Worm (Caenorhabditis elegans) whole organism, early embryonic: ENCODE results near the gene best-12.

ENCODE experiments used
- B0310.2 ChIP-seq: sonication (generic microtip); optimal IDR thresholded peaks from 2 replicates; lab custom pipeline; 2016; ENCODE audit warnings: mild to moderate bottlenecking, missing genetic modification characterization, missing compliant biosample characterization
- F13C5.2 ChIP-seq: sonication (generic microtip); optimal IDR thresholded peaks from 2 replicates; lab custom pipeline; 2017; ENCODE audit warnings: mild to moderate bottlenecking, missing genetic modification characterization, inconsistent platforms, missing compliant biosample characterization
- aly-1 ChIP-seq: sonication (generic microtip); optimal IDR thresholded peaks from 2 replicates; lab custom pipeline; 2016; ENCODE audit warnings: missing genetic modification characterization, missing compliant biosample characterization
- ama-1 ChIP-seq: fragments of 150-350 bp; optimal IDR thresholded peaks from 2 replicates; lab custom pipeline; 2014
- ceh-13 ChIP-seq: fragments of 200-800 bp; sonication (Bioruptor generic); optimal IDR thresholded peaks from 2 replicates; lab custom pipeline; 2018; ENCODE audit warnings: mild to moderate bottlenecking, missing genetic modification characterization, missing compliant biosample characterization
- ceh-36 ChIP-seq: sonication (generic microtip); optimal IDR thresholded peaks from 2 replicates; lab custom pipeline; 2016; ENCODE audit warnings: missing genetic modification characterization, inconsistent platforms, missing compliant biosample characterization
- ets-7 ChIP-seq: sonication (generic microtip); optimal IDR thresholded peaks from 2 replicates; lab custom pipeline; 2016; ENCODE audit warnings: missing genotype, missing genetic modification characterization, missing compliant biosample characterization
- flt-1 ChIP-seq: fragments of 200-800 bp; sonication (Bioruptor generic); IDR thresholded peaks from 2 replicates; pipeline ENCODE4 v1.3.6; 2022; ENCODE audit warnings: missing genetic modification characterization, missing compliant biosample characterization
- hmbx-1 ChIP-seq: sonication (generic microtip); optimal IDR thresholded peaks from 2 replicates; lab custom pipeline; 2016; ENCODE audit warnings: mild to moderate bottlenecking, missing genetic modification characterization, missing compliant biosample characterization
- hmg-4 ChIP-seq: fragments of 200-800 bp; sonication (Bioruptor generic); optimal IDR thresholded peaks from 2 replicates; lab custom pipeline; 2018; ENCODE audit warnings: mild to moderate bottlenecking, missing genetic modification characterization, missing compliant biosample characterization
- hnd-1 ChIP-seq: sonication (generic microtip); optimal IDR thresholded peaks from 2 replicates; lab custom pipeline; 2016; ENCODE audit warnings: missing genetic modification characterization, missing compliant biosample characterization
- pes-1 ChIP-seq: fragments of 200-800 bp; sonication (Bioruptor generic); IDR thresholded peaks from 2 replicates; pipeline ENCODE4 v1.3.6; 2022; ENCODE audit warnings: missing genetic modification reagents, missing genetic modification characterization, missing compliant biosample characterization
- scrt-1 ChIP-seq: fragments of 200-800 bp; sonication (Bioruptor generic); IDR thresholded peaks from 2 replicates; pipeline ENCODE4 v1.3.6; 2022; ENCODE audit warnings: missing genetic modification characterization, missing compliant biosample characterization
- sea-1 ChIP-seq: fragments of 200-800 bp; sonication (Bioruptor generic); conservative IDR thresholded peaks from 2 replicates; pipeline ENCODE4 v1.3.6; 2022; ENCODE audit warnings: missing genetic modification characterization, missing compliant biosample characterization
- tbx-11 ChIP-seq: fragments of 200-800 bp; sonication (Bioruptor generic); IDR thresholded peaks from 2 replicates; pipeline ENCODE4 v1.3.6; 2022; ENCODE audit warnings: missing genetic modification characterization, missing compliant biosample characterization
- tbx-37 ChIP-seq: fragments of 200-800 bp; sonication (Bioruptor generic); conservative IDR thresholded peaks from 2 replicates; pipeline ENCODE4 v1.3.6; 2022; ENCODE audit warnings: missing genetic modification reagents, missing genetic modification characterization, missing compliant biosample characterization
- tra-4 ChIP-seq: sonication (generic microtip); optimal IDR thresholded peaks from 2 replicates; lab custom pipeline; 2017; ENCODE audit warnings: missing genetic modification characterization, missing compliant biosample characterization

best-12 gene

ce11 chrV:16042743-16043014 is 6.6 kb upstream of the best-12 start:
- TF ChIP-seq B0310.2 (peak; percentile 32), ama-1 (lab: Kevin White, UChicago) (peak; percentile 83), flt-1 (no peak), hmbx-1 (tag; lab: Kevin White, UChicago) (no peak), ceh-13 (GFP tag; lab: Kevin White, UChicago) (no peak), ceh-36 (tag; lab: Kevin White, UChicago) (peak; percentile 3), hnd-1 (no peak), aly-1 (tag; lab: Kevin White, UChicago) (peak; percentile 81), tra-4 (no peak), pes-1 (GFP tag; lab: Robert Waterston, UW) (no peak), tbx-11 (0 out of 2 replicates have a peak, but pooled peaks have one; percentile 1)

ce11 chrV:16043686-16044085 is 5.6 kb upstream of the best-12 start:
- TF ChIP-seq tbx-11 (no peak), B0310.2 (no peak), pes-1 (GFP tag; lab: Robert Waterston, UW) (no peak), tra-4 (no peak), ceh-36 (tag; lab: Kevin White, UChicago) (no peak), hmbx-1 (tag; lab: Kevin White, UChicago) (no peak), hmg-4 (GFP tag; lab: Kevin White, UChicago) (no peak), scrt-1 (no peak), sea-1 (GFP tag; lab: Robert Waterston, UW) (no peak), hnd-1 (no peak), F13C5.2 (tag; lab: Kevin White, UChicago) (no peak), ets-7 (no peak), tbx-37 (GFP tag; lab: Robert Waterston, UW) (no peak)

- TF ChIP-seq tbx-37 (GFP tag; lab: Robert Waterston, UW) (no peak), tbx-11 (no peak), B0310.2 (no peak), ceh-36 (tag; lab: Kevin White, UChicago) (no peak), pes-1 (GFP tag; lab: Robert Waterston, UW) (no peak), hmg-4 (GFP tag; lab: Kevin White, UChicago) (no peak), hnd-1 (no peak), sea-1 (GFP tag; lab: Robert Waterston, UW) (no peak), flt-1 (no peak), tra-4 (no peak), scrt-1 (no peak), hmbx-1 (tag; lab: Kevin White, UChicago) (no peak), aly-1 (tag; lab: Kevin White, UChicago) (no peak), F13C5.2 (tag; lab: Kevin White, UChicago) (no peak)
Observed at ce11 chrV:16045837-16046236, 3.4 kb upstream of the best-12 start, which contains the start of gene T10C6.15. Gene T10C6.15, minus strand, starts transcription at chrV:16045940.

ce11 chrV:16046573-16046972 is 2.7 kb upstream of the best-12 start, which contains the start of gene ZK285.2:
Gene ZK285.2, plus strand, starts transcription at chrV:16046873.
- TF ChIP-seq hmg-4 (GFP tag; lab: Kevin White, UChicago) = no peak
- TF ChIP-seq scrt-1 = no peak

- TF ChIP-seq tbx-11 = 0 out of 2 replicates have a peak, but pooled peaks have one; percentile 7
- TF ChIP-seq flt-1 = no peak
Observed at ce11 chrV:16047052-16047451, 2.2 kb upstream of the best-12 start.

- TF ChIP-seq B0310.2 (no peak), scrt-1 (no peak), tbx-11 (no peak), tra-4 (no peak), tbx-37 (GFP tag; lab: Robert Waterston, UW) (no peak), aly-1 (tag; lab: Kevin White, UChicago) (no peak), ceh-13 (GFP tag; lab: Kevin White, UChicago) (no peak), flt-1 (no peak), ets-7 (no peak)
Observed at ce11 chrV:16047508-16047907, 1.8 kb upstream of the best-12 start, which contains the start of gene str-198. Gene str-198, plus strand, starts transcription at chrV:16047808.

ce11 chrV:16053373-16053772 is 4.1 kb downstream of the best-12 start, which contains the start of gene F14H3.3:
Gene F14H3.3, minus strand, starts transcription at chrV:16053473.
- no peak for TF ChIP-seq scrt-1
- TF ChIP-seq tbx-37 (GFP tag; lab: Robert Waterston, UW) = no peak
- no peak for TF ChIP-seq tbx-11
- TF ChIP-seq sea-1 (GFP tag; lab: Robert Waterston, UW) = no peak
- no peak for TF ChIP-seq flt-1
- TF ChIP-seq hmg-4 (GFP tag; lab: Kevin White, UChicago) = no peak
- TF ChIP-seq ceh-13 (GFP tag; lab: Kevin White, UChicago) = no peak

- TF ChIP-seq scrt-1 (no peak), ceh-36 (tag; lab: Kevin White, UChicago) (no peak), hnd-1 (no peak), B0310.2 (no peak), pes-1 (GFP tag; lab: Robert Waterston, UW) (no peak), ets-7 (no peak), tbx-11 (no peak), hmg-4 (GFP tag; lab: Kevin White, UChicago) (no peak), aly-1 (tag; lab: Kevin White, UChicago) (no peak), ama-1 (lab: Kevin White, UChicago) (no peak), tra-4 (no peak), F13C5.2 (tag; lab: Kevin White, UChicago) (no peak)
Observed at ce11 chrV:16055031-16055430, 5.8 kb downstream of the best-12 start, which contains the start of gene F14H3.4. Gene F14H3.4, minus strand, starts transcription at chrV:16055072.

ce11 chrV:16057010-16057463 is 7.8 kb downstream of the best-12 start, which contains the start of gene F14H3.5:
Gene F14H3.5, minus strand, starts transcription at chrV:16057060.
- no peak for TF ChIP-seq ceh-36 (tag; lab: Kevin White, UChicago)
- TF ChIP-seq hmbx-1 (tag; lab: Kevin White, UChicago) = no peak
- no peak for TF ChIP-seq ceh-13 (GFP tag; lab: Kevin White, UChicago)
- TF ChIP-seq hmg-4 (GFP tag; lab: Kevin White, UChicago) = no peak
- no peak for TF ChIP-seq scrt-1
- no peak for TF ChIP-seq tbx-11
- no peak for TF ChIP-seq hnd-1
- no peak for TF ChIP-seq B0310.2
- no peak for TF ChIP-seq flt-1
- no peak for TF ChIP-seq tra-4
- TF ChIP-seq sea-1 (GFP tag; lab: Robert Waterston, UW) = no peak
- TF ChIP-seq pes-1 (GFP tag; lab: Robert Waterston, UW) = no peak
- TF ChIP-seq F13C5.2 (tag; lab: Kevin White, UChicago) = no peak
- no peak for TF ChIP-seq tbx-37 (GFP tag; lab: Robert Waterston, UW)
- no peak for TF ChIP-seq aly-1 (tag; lab: Kevin White, UChicago)
- TF ChIP-seq ets-7 = no peak
- no peak for TF ChIP-seq ama-1 (lab: Kevin White, UChicago)
